Worm (Caenorhabditis elegans): ENCODE results near the gene rpa-1.

- TF ChIP-seq drap-1 (GFP tag; optimal IDR thresholded peaks at IDR 0.05): no peak
- TF ChIP-seq ztf-11 (tag; optimal IDR thresholded peaks at IDR 0.05): no peak
- TF ChIP-seq elt-3 (tag; optimal IDR thresholded peaks at IDR 0.05): no peak
- TF ChIP-seq unc-39 (tag; optimal IDR thresholded peaks at IDR 0.05): no peak
- no peak for TF ChIP-seq nhr-28 (tag; optimal IDR thresholded peaks at IDR 0.05)
- TF ChIP-seq snpc-4 (tag; optimal IDR thresholded peaks at IDR 0.05): no peak
- TF ChIP-seq ceh-83 (GFP tag; optimal IDR thresholded peaks at IDR 0.05): no peak
- TF ChIP-seq flh-1 (GFP tag; optimal IDR thresholded peaks at IDR 0.05): no peak
- TF ChIP-seq pha-4 (tag; optimal IDR thresholded peaks at IDR 0.05): no peak
Observed at ce11 chrII:7714614-7715186, 50.3 kb downstream of the rpa-1 start.

Measured in whole organism, mixed stage, embryonic.